Worm (Caenorhabditis elegans): ENCODE data around the gene grl-10.

ce11 chrV:7760174-7760573, 14.2 kb upstream of the grl-10 start, which contains the start of gene hint-3:
- TF ChIP-seq dmd-8 (GFP tag; IDR thresholded peaks at IDR 0.05) (no peak), aha-1 (tag) (no peak), ama-1 (optimal IDR thresholded peaks at IDR 0.05) (no peak), duxl-1 (tag; optimal IDR thresholded peaks at IDR 0.05; ENCODE audit: poor library complexity) (no peak), ztf-11 (tag; optimal IDR thresholded peaks at IDR 0.05) (no peak), madf-9 (GFP tag; conservative IDR thresholded peaks at IDR 0.05) (no peak), nhr-6 (tag; optimal IDR thresholded peaks at IDR 0.05) (no peak), unc-62 (GFP tag; optimal IDR thresholded peaks at IDR 0.05 in 1 of 2) (no peak), unc-62 (tag; optimal IDR thresholded peaks at IDR 0.05) (no peak), lin-13 (GFP tag; optimal IDR thresholded peaks at IDR 0.05) (no peak), ZK546.5 (tag; optimal IDR thresholded peaks at IDR 0.05) (no peak), tra-1 (GFP tag; IDR thresholded peaks at IDR 0.05) (no peak), mep-1 (tag; optimal IDR thresholded peaks at IDR 0.05) (no peak)
